Worm (Caenorhabditis elegans): ENCODE measurements around the gene ins-20.
A peak's percentile ranks its signal among the peaks of the same experiment; 100 is the strongest.

ins-20 gene

ce11 chrII:6022596-6022995, 12.0 kb downstream of the ins-20 start:
- TF ChIP-seq aly-1 (tag; optimal IDR thresholded peaks at IDR 0.05) (peak; percentile 37), hnd-1 (tag; optimal IDR thresholded peaks at IDR 0.05) (no peak), flt-1 (GFP tag; IDR thresholded peaks at IDR 0.05) (no peak)

- TF ChIP-seq ets-7 (tag; optimal IDR thresholded peaks at IDR 0.05): no peak
- TF ChIP-seq F13C5.2 (tag; optimal IDR thresholded peaks at IDR 0.05): no peak
- no peak for TF ChIP-seq flt-1 (GFP tag; IDR thresholded peaks at IDR 0.05)
- TF ChIP-seq tbx-37 (GFP tag; conservative IDR thresholded peaks at IDR 0.05): no peak
- TF ChIP-seq pes-1 (GFP tag; IDR thresholded peaks at IDR 0.05): no peak
- no peak for TF ChIP-seq hnd-1 (tag; optimal IDR thresholded peaks at IDR 0.05)
- no peak for TF ChIP-seq hmg-4 (GFP tag; optimal IDR thresholded peaks at IDR 0.05)
- TF ChIP-seq tbx-11 (GFP tag; IDR thresholded peaks at IDR 0.05): no peak
- TF ChIP-seq tra-4 (tag; optimal IDR thresholded peaks at IDR 0.05): no peak
- no peak for TF ChIP-seq hmbx-1 (tag; optimal IDR thresholded peaks at IDR 0.05)
Measured at ce11 chrII:6024879-6025278, 14.2 kb downstream of the ins-20 start, which contains the start of gene R12C12.9. R12C12.9 (minus strand) TSS chrII:6024979.

- TF ChIP-seq ceh-13 (GFP tag; optimal IDR thresholded peaks at IDR 0.05): no peak
- TF ChIP-seq hnd-1 (tag; optimal IDR thresholded peaks at IDR 0.05): no peak
- no peak for TF ChIP-seq hmg-4 (GFP tag; optimal IDR thresholded peaks at IDR 0.05)
- TF ChIP-seq tra-4 (tag; optimal IDR thresholded peaks at IDR 0.05): no peak
- no peak for TF ChIP-seq hmbx-1 (tag; optimal IDR thresholded peaks at IDR 0.05)
- no peak for TF ChIP-seq sea-1 (GFP tag; conservative IDR thresholded peaks at IDR 0.05)
- no peak for TF ChIP-seq ets-7 (tag; optimal IDR thresholded peaks at IDR 0.05)
- TF ChIP-seq scrt-1 (GFP tag; IDR thresholded peaks at IDR 0.05): no peak
- TF ChIP-seq tbx-11 (GFP tag; IDR thresholded peaks at IDR 0.05): no peak
- no peak for TF ChIP-seq flt-1 (GFP tag; IDR thresholded peaks at IDR 0.05)
- TF ChIP-seq F13C5.2 (tag; optimal IDR thresholded peaks at IDR 0.05): no peak
- no peak for TF ChIP-seq ama-1 (optimal IDR thresholded peaks at IDR 0.05)
- no peak for TF ChIP-seq tbx-37 (GFP tag; conservative IDR thresholded peaks at IDR 0.05)
- no peak for TF ChIP-seq B0310.2 (tag; optimal IDR thresholded peaks at IDR 0.05)
- TF ChIP-seq ceh-36 (tag; optimal IDR thresholded peaks at IDR 0.05): no peak
Measured at ce11 chrII:6025647-6026046, 15.0 kb downstream of the ins-20 start.

- TF ChIP-seq hmbx-1 (tag; optimal IDR thresholded peaks at IDR 0.05) (no peak), scrt-1 (GFP tag; IDR thresholded peaks at IDR 0.05) (no peak), F13C5.2 (tag; optimal IDR thresholded peaks at IDR 0.05) (no peak), tbx-11 (GFP tag; IDR thresholded peaks at IDR 0.05) (no peak), pes-1 (GFP tag; IDR thresholded peaks at IDR 0.05) (no peak), hmg-4 (GFP tag; optimal IDR thresholded peaks at IDR 0.05) (no peak), ama-1 (optimal IDR thresholded peaks at IDR 0.05) (no peak), ets-7 (tag; optimal IDR thresholded peaks at IDR 0.05) (no peak), hnd-1 (tag; optimal IDR thresholded peaks at IDR 0.05) (no peak), B0310.2 (tag; optimal IDR thresholded peaks at IDR 0.05) (no peak), flt-1 (GFP tag; IDR thresholded peaks at IDR 0.05) (no peak), tbx-37 (GFP tag; conservative IDR thresholded peaks at IDR 0.05) (no peak), ceh-13 (GFP tag; optimal IDR thresholded peaks at IDR 0.05) (no peak), tra-4 (tag; optimal IDR thresholded peaks at IDR 0.05) (no peak), sea-1 (GFP tag; conservative IDR thresholded peaks at IDR 0.05) (no peak), aly-1 (tag; optimal IDR thresholded peaks at IDR 0.05) (no peak)
Measured at ce11 chrII:6026646-6027045, 16.0 kb downstream of the ins-20 start.

ce11 chrII:6028594-6029141, 18.0 kb downstream of the ins-20 start:
- no peak for TF ChIP-seq scrt-1 (GFP tag; IDR thresholded peaks at IDR 0.05)
- TF ChIP-seq ceh-36 (tag; optimal IDR thresholded peaks at IDR 0.05): no peak
- TF ChIP-seq sea-1 (GFP tag; conservative IDR thresholded peaks at IDR 0.05): no peak
- TF ChIP-seq ama-1 (optimal IDR thresholded peaks at IDR 0.05): no peak
- TF ChIP-seq flt-1 (GFP tag; IDR thresholded peaks at IDR 0.05): no peak
- TF ChIP-seq hmbx-1 (tag; optimal IDR thresholded peaks at IDR 0.05): no peak
- TF ChIP-seq ets-7 (tag; optimal IDR thresholded peaks at IDR 0.05): no peak
- no peak for TF ChIP-seq ceh-13 (GFP tag; optimal IDR thresholded peaks at IDR 0.05)

ce11 chrII:6031106-6031505, 20.5 kb downstream of the ins-20 start, which contains the start of gene frpr-16:
frpr-16 (minus strand) TSS chrII:6031206.
- no peak for TF ChIP-seq ceh-13 (GFP tag; optimal IDR thresholded peaks at IDR 0.05)
- no peak for TF ChIP-seq scrt-1 (GFP tag; IDR thresholded peaks at IDR 0.05)
- TF ChIP-seq ceh-36 (tag; optimal IDR thresholded peaks at IDR 0.05): no peak
- TF ChIP-seq aly-1 (tag; optimal IDR thresholded peaks at IDR 0.05): no peak
- no peak for TF ChIP-seq hmg-4 (GFP tag; optimal IDR thresholded peaks at IDR 0.05)

ce11 chrII:6043166-6043565, 32.5 kb downstream of the ins-20 start, which contains the start of gene R12C12.10:
R12C12.10 (minus strand) TSS chrII:6043266.
- no peak for TF ChIP-seq aly-1 (tag; optimal IDR thresholded peaks at IDR 0.05)

- no peak for TF ChIP-seq flt-1 (GFP tag; IDR thresholded peaks at IDR 0.05)
- no peak for TF ChIP-seq ceh-36 (tag; optimal IDR thresholded peaks at IDR 0.05)
- no peak for TF ChIP-seq B0310.2 (tag; optimal IDR thresholded peaks at IDR 0.05)
- no peak for TF ChIP-seq sea-1 (GFP tag; conservative IDR thresholded peaks at IDR 0.05)
- no peak for TF ChIP-seq tra-4 (tag; optimal IDR thresholded peaks at IDR 0.05)
- TF ChIP-seq hmbx-1 (tag; optimal IDR thresholded peaks at IDR 0.05): no peak
- TF ChIP-seq tbx-11 (GFP tag; IDR thresholded peaks at IDR 0.05): no peak
- TF ChIP-seq pes-1 (GFP tag; IDR thresholded peaks at IDR 0.05): no peak
- no peak for TF ChIP-seq ets-7 (tag; optimal IDR thresholded peaks at IDR 0.05)
- TF ChIP-seq F13C5.2 (tag; optimal IDR thresholded peaks at IDR 0.05): no peak
- no peak for TF ChIP-seq scrt-1 (GFP tag; IDR thresholded peaks at IDR 0.05)
- no peak for TF ChIP-seq hmg-4 (GFP tag; optimal IDR thresholded peaks at IDR 0.05)
- no peak for TF ChIP-seq ama-1 (optimal IDR thresholded peaks at IDR 0.05)
- TF ChIP-seq aly-1 (tag; optimal IDR thresholded peaks at IDR 0.05): no peak
- no peak for TF ChIP-seq tbx-37 (GFP tag; conservative IDR thresholded peaks at IDR 0.05)
Measured at ce11 chrII:6045048-6045447, 34.4 kb downstream of the ins-20 start, which contains the start of gene R12C12.5. R12C12.5 (minus strand) TSS chrII:6045148.
